Fruit fly (Drosophila melanogaster): ENCODE measurements around the gene mei-41.

The mei-41 gene

DNA sequence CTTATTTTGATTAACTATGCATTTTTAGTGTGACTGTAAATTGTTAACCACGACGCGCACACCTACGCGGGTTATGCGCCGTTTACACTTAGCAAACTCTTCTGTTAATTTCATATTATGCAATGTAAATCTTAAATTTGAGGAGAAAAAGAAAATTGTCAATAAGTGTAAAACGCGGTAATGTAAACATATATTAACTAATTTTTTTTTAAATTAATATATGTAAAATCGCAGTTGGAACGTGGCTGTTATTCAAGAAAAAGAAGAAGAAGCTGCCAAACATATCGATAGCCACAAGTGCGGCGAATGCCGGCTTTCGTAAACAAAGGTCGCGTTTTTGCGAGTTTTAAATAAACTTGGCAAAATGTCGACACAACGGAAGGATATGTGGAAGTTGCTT, at the start of gene mei-41, which contains the start of gene TH1 (continued):
- TF ChIP-seq p53 (GFP tag; optimal IDR thresholded peaks at IDR 0.05) (no peak), CG17802 (tag; optimal IDR thresholded peaks at IDR 0.05) (peak; percentile 92), CG4707 (GFP tag; optimal IDR thresholded peaks at IDR 0.05) (peak; percentile 5), org-1 (GFP tag; optimal IDR thresholded peaks at IDR 0.05) (peak; percentile 60), Trl (optimal IDR thresholded peaks at IDR 0.05) (no peak), Trl (GFP tag; optimal IDR thresholded peaks at IDR 0.05) (peak; percentile 43), vfl (GFP tag; optimal IDR thresholded peaks at IDR 0.05) (peak; percentile 77), CG15269 (tag; optimal IDR thresholded peaks at IDR 0.05) (peak; percentile 90), CG31365 (tag; optimal IDR thresholded peaks at IDR 0.05) (no peak), chif (GFP tag; optimal IDR thresholded peaks at IDR 0.05) (peak in 1 of 2 experiments; percentile 52), lab (GFP tag; optimal IDR thresholded peaks at IDR 0.05) (no peak), mam (GFP tag; optimal IDR thresholded peaks at IDR 0.05) (peak; percentile 66), esg (GFP tag; conservative IDR thresholded peaks at IDR 0.05) (peak; percentile 95), CG7963 (GFP tag; IDR thresholded peaks at IDR 0.05; ENCODE audit: partially characterized antibody) (no peak), fd102C (GFP tag; optimal IDR thresholded peaks at IDR 0.05) (no peak), Taf1 (GFP tag; IDR thresholded peaks at IDR 0.05) (peak; percentile 63; the same call in 1 of the 2 replicates), fd96Cb (tag; optimal IDR thresholded peaks at IDR 0.05) (peak; percentile 93), HLHmδ (GFP tag; optimal IDR thresholded peaks at IDR 0.05) (no peak), Atf3 (GFP tag; optimal IDR thresholded peaks at IDR 0.05) (no peak), Bgb (GFP tag; IDR thresholded peaks at IDR 0.05; ENCODE audit: partially characterized antibody) (peak; percentile 43; the same call in 1 of the 2 replicates), Lpt (GFP tag; optimal IDR thresholded peaks at IDR 0.05) (no peak), dati (GFP tag; IDR thresholded peaks at IDR 0.05) (peak; percentile 90), Ravus (GFP tag; IDR thresholded peaks at IDR 0.05) (peak; percentile 87), chn (GFP tag; optimal IDR thresholded peaks at IDR 0.05) (peak; percentile 59), Chrac-16 (GFP tag; optimal IDR thresholded peaks at IDR 0.05) (peak; percentile 88), knrl (GFP tag; IDR thresholded peaks at IDR 0.05; ENCODE audit: partially characterized antibody) (peak; percentile 70), Doc3 (GFP tag; IDR thresholded peaks at IDR 0.05; ENCODE audit: partially characterized antibody) (no peak), CG33557 (GFP tag; optimal IDR thresholded peaks at IDR 0.05) (peak; percentile 80), Dip2 (GFP tag; IDR thresholded peaks at IDR 0.05) (0 out of 2 replicates have a peak, but pooled peaks have one; percentile 40), CG7987 (GFP tag; optimal IDR thresholded peaks at IDR 0.05) (peak; percentile 56), sna (GFP tag; IDR thresholded peaks at IDR 0.05; ENCODE audit: partially characterized antibody) (no peak), gce (GFP tag; IDR thresholded peaks at IDR 0.05) (peak; percentile 85; the same call in 2 of the 3 replicates), maf-S (GFP tag; optimal IDR thresholded peaks at IDR 0.05) (no peak), psq (GFP tag; optimal IDR thresholded peaks at IDR 0.05) (no peak), CG17568 (GFP tag; optimal IDR thresholded peaks at IDR 0.05) (no peak), slou (GFP tag; optimal IDR thresholded peaks at IDR 0.05) (no peak), tna (GFP tag; IDR thresholded peaks at IDR 0.05; ENCODE audit: partially characterized antibody) (no peak), Hey (tag; optimal IDR thresholded peaks at IDR 0.05) (no peak), pb (GFP tag; optimal IDR thresholded peaks at IDR 0.05) (no peak), Meics (GFP tag; optimal IDR thresholded peaks at IDR 0.05) (peak; percentile 86), fu2 (GFP tag; optimal IDR thresholded peaks at IDR 0.05) (peak; percentile 7), Tbp (GFP tag; optimal IDR thresholded peaks at IDR 0.05) (no peak), CG8089 (GFP tag; optimal IDR thresholded peaks at IDR 0.05) (peak; percentile 39), CG3407 (GFP tag; optimal IDR thresholded peaks at IDR 0.05) (peak; percentile 74), gfzf (GFP tag; optimal IDR thresholded peaks at IDR 0.05) (peak; percentile 56), CG6654 (GFP tag; optimal IDR thresholded peaks at IDR 0.05) (peak; percentile 59), pzg (GFP tag; optimal IDR thresholded peaks at IDR 0.05) (peak; percentile 46), CG10959 (GFP tag; IDR thresholded peaks at IDR 0.05) (peak; percentile 93), CG5953 (GFP tag; IDR thresholded peaks at IDR 0.05) (peak; percentile 88), CG1024 (GFP tag; IDR thresholded peaks at IDR 0.05) (peak; percentile 92), CG15479 (GFP tag; optimal IDR thresholded peaks at IDR 0.05) (no peak)

All from whole organism, embryonic.